Worm (Caenorhabditis elegans) whole organism, L4/young adult: ENCODE data around the gene gln-1.

Source experiments
- W03F9.2 ChIP-seq: fragments of 150-350 bp; optimal IDR thresholded peaks from 2 replicates; lab custom pipeline; 2014; ENCODE audit warnings: missing biosample characterization, missing genetic modification characterization
- him-1 ChIP-seq: sonication (generic microtip); optimal IDR thresholded peaks from 2 replicates; lab custom pipeline; 2016; ENCODE audit warnings: missing genotype, missing genetic modification reagents, missing genetic modification characterization, missing compliant biosample characterization

DNA sequence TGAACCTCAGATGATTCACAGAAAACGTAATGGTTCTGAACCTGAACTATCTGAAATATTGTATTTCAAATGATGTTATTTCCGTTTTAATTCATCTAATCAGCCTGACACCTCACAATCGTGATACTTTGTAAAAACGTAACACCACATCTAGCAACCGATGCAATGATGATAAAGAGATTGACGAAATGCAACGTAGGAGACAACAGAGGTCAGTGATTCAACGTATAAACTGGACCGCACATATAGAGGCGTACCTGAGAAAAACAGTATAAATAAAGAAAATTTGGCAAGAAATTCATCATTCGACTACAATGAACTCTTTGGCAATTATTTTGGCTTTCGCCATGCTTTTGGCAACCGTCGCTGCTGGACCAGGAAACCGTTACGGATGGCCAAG lies 26.4 kb downstream of the gln-1 start, which contains the start of gene C45B2.2:
- TF ChIP-seq him-1 (tag; lab: Kevin White, UChicago) (no peak), W03F9.2 (no peak)
